Fruit fly (Drosophila melanogaster) whole organism, prepupa: ENCODE data around the gene CG33927.

Experiments
- CG32006 ChIP-seq: fragments of 200-800 bp; sonication (Bioruptor generic); optimal IDR thresholded peaks from 3 replicates; lab custom pipeline; 2017; ENCODE audit warnings: missing biosample characterization, mild to moderate bottlenecking, missing genetic modification characterization
- CG4318 ChIP-seq: fragments of 200-800 bp; sonication (Bioruptor generic); optimal IDR thresholded peaks from 3 replicates; lab custom pipeline; 2017; ENCODE audit warnings: missing biosample characterization, mild to moderate bottlenecking, missing genetic modification characterization
- CG6854 ChIP-seq: fragments of 200-800 bp; sonication (Bioruptor generic); optimal IDR thresholded peaks from 2 replicates; lab custom pipeline; 2017; ENCODE audit warnings: missing biosample characterization, mild to moderate bottlenecking, missing genetic modification characterization
- Hr39 ChIP-seq: fragments of 200-800 bp; sonication (Bioruptor generic); optimal IDR thresholded peaks from 2 replicates; lab custom pipeline; 2016; ENCODE audit warnings: missing biosample characterization, missing genetic modification characterization
- Sox14 ChIP-seq: fragments of 200-800 bp; sonication (Bioruptor generic); optimal IDR thresholded peaks from 3 replicates; lab custom pipeline; 2016; ENCODE audit warnings: missing biosample characterization, missing genetic modification characterization
- fkh ChIP-seq: fragments of 200-800 bp; sonication (Bioruptor generic); optimal IDR thresholded peaks from 3 replicates; lab custom pipeline; 2017; ENCODE audit warnings: missing biosample characterization, mild to moderate bottlenecking, missing genetic modification characterization, moderate library complexity

DNA sequence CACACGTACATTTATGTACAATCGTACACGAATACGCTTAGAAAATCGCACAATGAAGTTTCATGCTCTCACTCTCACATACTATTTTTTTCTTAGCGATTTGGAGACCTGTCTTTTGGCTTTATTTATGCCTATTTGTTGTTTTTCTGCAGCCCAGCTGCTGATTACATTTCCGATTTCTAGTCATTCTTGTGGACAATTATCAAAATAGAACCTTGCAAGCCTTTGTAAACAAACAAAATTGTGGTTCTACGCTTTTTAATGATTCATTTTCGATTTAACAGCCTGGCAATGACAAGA is 48.7 kb upstream of the CG33927 start:
- no peak for TF ChIP-seq CG6854 (GFP tag; lab: Kevin White, UChicago)
- TF ChIP-seq fkh (GFP tag; lab: Kevin White, UChicago) = no peak
- no peak for TF ChIP-seq CG4318 (GFP tag; lab: Kevin White, UChicago)
- TF ChIP-seq CG32006 (GFP tag; lab: Kevin White, UChicago) = no peak
- no peak for TF ChIP-seq Sox14
- TF ChIP-seq Hr39 (GFP tag; lab: Kevin White, UChicago) = no peak
